Worm (Caenorhabditis elegans) whole organism, L4/young adult: ENCODE results near the gene clec-219.
"Not testable (repeated sequence)": the region's sequence is repeated elsewhere in the genome, so short reads cannot be mapped to it uniquely, and the experiment has no call there.

ENCODE experiments used
- W03F9.2 ChIP-seq: fragments of 150-350 bp; optimal IDR thresholded peaks from 2 replicates; lab custom pipeline; 2014; ENCODE audit warnings: missing biosample characterization, missing genetic modification characterization
- dao-5 ChIP-seq: sonication (generic microtip); optimal IDR thresholded peaks from 2 replicates; lab custom pipeline; 2016; ENCODE audit warnings: missing genotype, missing genetic modification characterization, moderate library complexity, missing compliant biosample characterization
- him-1 ChIP-seq: sonication (generic microtip); optimal IDR thresholded peaks from 2 replicates; lab custom pipeline; 2016; ENCODE audit warnings: missing genotype, missing genetic modification reagents, missing genetic modification characterization, missing compliant biosample characterization

Gene clec-219

DNA sequence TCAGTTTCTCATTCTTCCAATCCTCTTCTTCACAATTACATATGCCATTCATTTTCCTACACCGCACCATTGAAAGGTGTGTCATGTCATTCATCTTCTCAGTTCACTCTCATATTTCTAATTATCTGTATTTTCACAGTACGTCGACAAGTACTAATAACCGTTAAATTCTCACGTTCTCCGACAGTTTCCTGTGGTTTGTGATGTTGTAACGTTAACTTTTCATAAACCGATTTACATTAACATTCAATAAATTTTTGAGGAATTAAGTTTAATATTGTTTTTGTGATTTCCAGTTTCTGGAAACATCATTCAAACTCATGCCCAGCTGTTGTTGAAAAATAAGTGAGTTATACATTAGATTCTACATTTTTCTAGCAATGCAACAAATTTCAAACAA is 16.1 kb downstream of the clec-219 start, which contains the start of gene tmd-2:
TSS of gene tmd-2 (plus strand) at position 301 of the 400 bp plus-strand sequence.
- TF ChIP-seq him-1 (tag; lab: Kevin White, UChicago) (no peak), dao-5 (tag; lab: Kevin White, UChicago) (no peak), W03F9.2 (tag; lab: Kevin White, UChicago) (no peak)

DNA sequence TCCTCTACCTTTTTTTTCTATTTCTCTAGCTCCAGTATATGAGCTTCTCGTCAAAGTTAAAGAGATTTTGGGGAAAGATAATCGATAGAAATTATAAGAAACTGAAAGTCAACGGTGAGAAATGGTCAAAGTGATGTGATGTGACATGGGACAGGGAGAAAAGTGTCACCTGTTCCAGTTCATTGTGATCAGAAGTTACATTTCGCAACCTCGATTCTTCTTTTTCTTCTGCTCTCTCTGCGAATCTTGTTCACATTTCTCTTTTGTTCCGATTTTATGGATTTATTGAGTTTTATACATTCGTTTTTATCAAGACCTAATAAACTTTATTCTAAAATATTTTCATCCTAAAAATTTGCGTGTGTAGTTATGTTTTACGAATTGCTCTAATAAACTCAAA is 17.4 kb downstream of the clec-219 start:
- TF ChIP-seq dao-5 (tag; lab: Kevin White, UChicago) (no peak), W03F9.2 (tag; lab: Kevin White, UChicago) (no peak), him-1 (tag; lab: Kevin White, UChicago) (no peak)

DNA sequence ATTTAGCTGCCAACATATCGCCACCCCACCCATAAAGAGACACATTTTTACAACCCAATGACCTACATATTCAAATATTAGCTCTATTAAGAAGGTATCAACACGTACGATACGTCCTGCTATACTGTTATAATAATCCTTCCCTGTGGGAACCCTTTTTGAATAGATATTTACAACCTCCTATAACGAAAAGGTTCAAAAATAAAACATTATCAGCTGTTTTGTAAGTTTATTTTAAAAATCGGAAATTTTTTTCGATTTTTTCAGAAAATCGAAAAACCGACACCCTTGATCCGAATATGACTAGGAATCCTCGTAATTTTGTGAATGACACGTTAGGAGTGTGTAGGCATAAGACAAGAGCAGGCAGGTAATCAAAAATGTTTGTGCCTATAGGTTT is 22.7 kb downstream of the clec-219 start, which contains the start of gene C08D8.7:
TSS of gene C08D8.7 (plus strand) at position 301 of the 400 bp plus-strand sequence.
- not testable (repeated sequence) for TF ChIP-seq him-1, dao-5, W03F9.2 (tag; lab: Kevin White, UChicago)

DNA sequence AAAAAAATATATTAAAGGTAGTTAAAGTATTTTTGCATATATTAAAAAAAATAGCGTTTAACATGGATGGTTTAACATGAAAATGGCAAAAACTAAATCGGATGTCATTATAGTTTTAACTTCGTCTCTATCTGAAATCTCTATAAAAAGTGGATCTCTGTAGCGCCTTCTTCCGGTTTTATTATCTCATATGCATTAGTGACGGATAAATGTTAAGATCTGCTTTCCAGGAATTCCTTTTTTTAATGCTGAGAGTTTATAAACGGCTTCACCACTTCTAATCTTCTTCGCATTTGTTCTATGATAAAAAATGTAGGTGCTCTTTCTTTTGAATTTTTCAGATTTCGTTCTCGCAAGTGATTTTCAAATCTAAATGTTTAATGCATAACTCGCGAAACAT is 24.2 kb downstream of the clec-219 start:
- TF ChIP-seq W03F9.2 (tag; lab: Kevin White, UChicago) (no peak), dao-5 (tag; lab: Kevin White, UChicago) (no peak), him-1 (tag; lab: Kevin White, UChicago) (no peak)

DNA sequence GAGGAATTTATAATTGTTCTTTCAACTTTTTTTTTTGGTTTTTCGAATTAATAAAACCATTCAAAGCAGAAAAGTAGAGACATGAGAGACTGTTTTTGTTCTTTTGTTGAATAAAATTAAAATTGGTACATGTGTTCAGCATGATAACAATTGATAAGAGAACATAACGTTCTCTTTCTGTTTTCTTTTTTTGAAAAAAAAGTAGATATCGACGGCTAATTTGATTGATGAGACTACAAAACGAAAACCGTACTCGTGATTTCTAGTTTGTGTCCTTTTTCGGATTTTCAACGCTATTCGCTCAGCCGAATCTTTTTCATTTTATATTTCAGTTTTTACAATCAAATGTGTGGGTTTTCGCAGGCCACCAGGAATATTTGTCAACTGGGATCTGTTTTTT is 27.2 kb downstream of the clec-219 start, which contains the start of gene C08D8.1:
TSS of gene C08D8.1 (plus strand) at position 324 of the 400 bp plus-strand sequence.
- TF ChIP-seq W03F9.2 (tag; lab: Kevin White, UChicago) (no peak), dao-5 (tag; lab: Kevin White, UChicago) (no peak), him-1 (tag; lab: Kevin White, UChicago) (no peak)

DNA sequence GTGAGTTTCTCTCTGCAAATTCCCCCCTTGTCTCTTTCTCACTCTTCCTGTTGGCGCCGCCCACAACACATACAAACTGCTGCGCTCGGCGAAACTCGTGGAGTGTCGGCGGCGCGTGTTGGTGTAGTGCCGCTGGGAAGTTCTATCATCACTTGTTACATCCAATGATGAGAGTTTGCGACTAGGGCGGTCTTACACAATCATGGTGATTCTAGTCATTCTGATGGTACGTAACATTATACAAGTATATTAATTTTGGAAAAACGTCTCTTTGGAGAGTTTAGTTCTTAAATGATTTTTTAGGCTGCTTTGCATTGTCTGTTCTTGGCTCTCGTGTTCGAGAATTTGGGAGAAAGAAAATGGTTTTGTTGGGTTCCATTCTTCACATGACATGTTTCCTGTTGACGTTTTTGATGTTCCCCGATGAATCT is 30.7 kb downstream of the clec-219 start:
- peak; percentile 67 for TF ChIP-seq W03F9.2 (tag; lab: Kevin White, UChicago)
- TF ChIP-seq him-1 (tag; lab: Kevin White, UChicago): peak; percentile 50
- no peak for TF ChIP-seq dao-5 (tag; lab: Kevin White, UChicago)

DNA sequence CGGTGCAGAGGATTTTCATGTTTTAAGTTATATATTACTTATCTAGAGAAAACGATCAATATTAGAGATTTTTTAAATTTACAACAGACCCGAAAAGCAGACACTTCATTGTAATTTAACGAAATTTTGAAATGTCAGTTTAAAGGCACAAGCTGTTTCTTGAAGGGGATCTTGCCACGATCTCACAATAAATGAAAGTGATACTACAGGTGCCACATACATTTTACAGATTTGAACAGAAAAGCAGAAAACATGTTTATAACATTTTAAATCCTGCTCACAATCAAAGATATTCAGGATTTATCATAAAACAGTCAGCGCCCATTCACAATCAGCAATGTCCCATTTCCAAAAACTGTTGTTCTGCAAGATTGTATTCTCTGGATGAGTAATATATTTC is 31.7 kb downstream of the clec-219 start:
- no peak for TF ChIP-seq him-1 (tag; lab: Kevin White, UChicago)
- no peak for TF ChIP-seq dao-5 (tag; lab: Kevin White, UChicago)
- TF ChIP-seq W03F9.2 (tag; lab: Kevin White, UChicago): no peak

DNA sequence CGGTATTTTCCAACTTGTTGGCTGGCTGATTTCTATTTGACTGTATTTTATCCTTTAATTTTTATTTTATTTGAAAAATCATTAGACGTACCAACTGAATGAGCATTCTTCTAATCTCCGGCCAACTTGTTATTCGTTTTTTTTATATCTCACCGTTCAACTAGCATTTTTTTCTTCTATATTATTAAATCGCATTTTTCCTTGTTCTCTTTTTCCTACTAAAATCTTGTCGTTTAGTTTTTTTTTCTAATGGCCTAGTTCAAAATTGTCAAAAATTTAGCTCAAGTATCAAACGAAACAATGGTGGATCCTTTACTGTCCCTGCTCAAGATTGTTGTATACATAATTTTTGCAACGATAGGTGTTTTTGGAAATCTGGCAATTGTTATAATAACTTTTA is 33.1 kb downstream of the clec-219 start, which contains the start of gene srsx-22:
TSS of gene srsx-22 (plus strand) at position 301 of the 400 bp plus-strand sequence.
- no peak for TF ChIP-seq dao-5 (tag; lab: Kevin White, UChicago)
- no peak for TF ChIP-seq him-1 (tag; lab: Kevin White, UChicago)
- no peak for TF ChIP-seq W03F9.2 (tag; lab: Kevin White, UChicago)

DNA sequence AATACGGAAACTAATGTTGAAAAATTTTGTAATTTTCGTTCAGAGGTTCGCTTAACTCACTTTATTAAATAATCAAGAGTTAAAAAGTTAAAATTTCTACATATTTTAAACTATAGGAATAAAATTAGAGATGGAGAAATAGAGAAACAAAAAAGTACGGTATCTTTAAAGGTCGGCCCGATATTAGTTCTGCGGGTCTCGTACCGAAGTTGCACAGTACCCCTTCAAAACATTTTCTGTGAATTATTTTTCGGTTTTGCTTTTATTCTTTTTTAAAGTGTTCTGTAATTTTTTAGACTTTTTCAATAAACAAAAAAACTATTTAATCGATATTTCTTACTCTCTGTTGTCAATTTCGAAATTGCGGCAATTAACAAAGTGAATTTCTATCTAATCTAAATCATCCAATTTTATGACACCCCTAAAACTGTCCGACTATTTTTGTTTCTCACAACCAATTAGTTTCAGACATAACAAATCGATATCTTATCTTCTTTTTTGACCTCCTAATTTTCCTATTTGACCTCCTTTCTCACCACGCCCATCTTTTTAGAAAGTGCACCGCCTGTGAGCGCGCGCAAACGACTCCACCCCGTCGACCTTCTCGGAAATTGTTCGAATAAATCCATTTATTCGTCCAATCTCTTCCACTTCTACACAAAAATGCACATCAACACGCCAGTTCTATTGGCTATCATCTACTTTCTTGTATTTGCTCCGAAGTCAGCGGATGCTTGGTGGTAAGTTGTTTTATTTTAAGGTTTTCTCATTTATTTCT is 37.4 kb downstream of the clec-219 start, which contains the start of gene mom-2:
TSS of gene mom-2 (plus strand) at position 554 of the 778 bp plus-strand sequence.
- TF ChIP-seq W03F9.2 (tag; lab: Kevin White, UChicago) (no peak), dao-5 (tag; lab: Kevin White, UChicago) (no peak)

DNA sequence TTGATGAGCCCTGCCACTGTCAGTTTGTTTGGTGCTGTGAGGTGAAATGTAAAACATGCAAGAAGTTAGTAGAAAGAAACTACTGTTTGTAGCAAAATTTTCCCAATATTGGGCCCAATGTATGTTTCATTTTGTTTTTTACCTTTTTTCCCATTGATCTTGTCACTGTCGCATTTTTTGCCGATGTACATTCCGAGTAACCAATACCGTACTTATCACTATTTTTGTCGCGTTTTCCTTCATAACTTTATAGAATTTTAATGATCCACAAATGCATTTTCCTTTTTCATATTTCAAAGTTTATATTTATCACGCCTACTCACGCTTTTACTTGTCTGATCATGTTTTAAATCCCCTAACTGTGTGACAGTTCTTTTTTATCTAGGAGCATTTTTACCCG is 39.5 kb downstream of the clec-219 start:
- no peak for TF ChIP-seq W03F9.2 (tag; lab: Kevin White, UChicago)
- TF ChIP-seq him-1 (tag; lab: Kevin White, UChicago): no peak
- no peak for TF ChIP-seq dao-5 (tag; lab: Kevin White, UChicago)

DNA sequence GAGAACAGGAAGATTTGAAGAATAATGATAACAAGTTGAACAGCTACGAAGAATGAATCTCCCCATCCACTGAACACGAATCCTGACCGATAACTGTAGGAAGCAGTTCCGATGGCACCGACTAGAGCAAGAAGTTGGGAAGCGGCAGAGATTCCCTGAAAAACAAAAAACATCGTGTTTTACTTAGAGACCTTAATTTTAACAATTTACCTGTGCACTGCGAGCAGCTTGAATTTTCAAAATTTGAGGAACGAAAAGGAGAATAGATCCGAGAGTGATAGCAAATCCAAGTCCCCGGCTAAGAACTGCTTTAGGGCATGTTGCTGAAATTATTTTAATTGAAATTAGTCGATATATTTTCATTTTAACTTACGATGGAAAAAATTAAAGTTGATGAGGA is 40.5 kb downstream of the clec-219 start:
- no peak for TF ChIP-seq him-1 (tag; lab: Kevin White, UChicago)
- TF ChIP-seq W03F9.2 (tag; lab: Kevin White, UChicago): no peak
- no peak for TF ChIP-seq dao-5 (tag; lab: Kevin White, UChicago)

DNA sequence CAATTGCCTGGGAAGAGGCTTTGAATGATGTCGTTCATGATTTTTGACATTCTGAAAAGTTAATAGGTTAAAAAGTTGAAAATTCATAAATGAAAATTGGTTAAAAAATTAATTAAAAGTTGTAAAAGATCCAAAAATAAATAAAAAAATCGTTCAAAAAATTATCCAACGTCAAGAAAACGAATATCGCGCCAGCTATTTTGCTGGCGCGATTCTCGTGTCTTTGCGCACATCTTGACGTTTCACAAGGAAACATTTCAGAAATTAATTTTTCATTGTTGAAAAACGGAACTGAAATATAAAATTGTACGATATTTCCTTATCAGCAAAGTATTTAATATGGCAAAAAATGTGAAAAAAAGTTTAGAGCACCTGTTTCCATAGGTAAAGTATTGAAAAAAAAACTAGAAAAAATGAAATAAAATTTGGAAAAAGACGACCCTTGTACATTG is 40.9 kb downstream of the clec-219 start, which contains the start of gene mpdu-1:
TSS of gene mpdu-1 (minus strand) at position 51 of the 452 bp plus-strand sequence.
- TF ChIP-seq him-1 (tag; lab: Kevin White, UChicago) (no peak), W03F9.2 (tag; lab: Kevin White, UChicago) (peak; percentile 83)

DNA sequence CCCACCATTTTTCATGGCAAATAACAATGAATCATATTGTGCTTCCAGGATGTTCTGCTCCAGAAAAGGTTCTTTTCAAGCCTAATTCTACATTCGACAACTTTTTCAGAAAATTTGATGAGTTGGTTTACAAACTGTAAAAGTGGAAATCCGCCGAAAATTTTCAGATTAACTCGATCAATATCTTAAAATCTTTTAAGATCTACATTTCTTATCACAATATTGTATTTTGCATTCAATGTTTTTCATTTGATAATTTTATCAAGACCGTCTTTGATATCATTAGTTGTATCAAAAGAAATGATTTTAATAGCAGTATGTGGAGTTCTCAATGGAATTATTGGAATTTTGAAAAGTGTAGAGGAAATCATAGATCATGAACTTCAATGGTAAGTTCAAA is 41.6 kb downstream of the clec-219 start, which contains the start of gene F38E1.6:
TSS of gene F38E1.6 (plus strand) at position 301 of the 400 bp plus-strand sequence.
- no peak for TF ChIP-seq dao-5 (tag; lab: Kevin White, UChicago)
- no peak for TF ChIP-seq W03F9.2 (tag; lab: Kevin White, UChicago)
- no peak for TF ChIP-seq him-1 (tag; lab: Kevin White, UChicago)
